Worm (Caenorhabditis elegans) whole organism, late embryonic: ENCODE measurements around the gene rga-4.

Experiments used
- ahr-1 ChIP-seq: sonication (generic microtip); optimal IDR thresholded peaks from 2 replicates; lab custom pipeline; 2016; ENCODE audit warnings: missing genetic modification characterization, missing compliant biosample characterization
- ceh-48 ChIP-seq: sonication (generic microtip); optimal IDR thresholded peaks from 2 replicates; lab custom pipeline; 2016; ENCODE audit warnings: missing genetic modification characterization, inconsistent platforms, missing compliant biosample characterization
- dmd-4 ChIP-seq: sonication (generic microtip); optimal IDR thresholded peaks from 2 replicates; lab custom pipeline; 2016; ENCODE audit warnings: borderline replicate concordance, missing genetic modification characterization, missing compliant biosample characterization
- elt-2 ChIP-seq: sonication (generic microtip); optimal IDR thresholded peaks from 2 replicates; lab custom pipeline; 2016; ENCODE audit warnings: missing genetic modification reagents, missing genetic modification characterization, missing compliant biosample characterization
- hlh-13 ChIP-seq: fragments of 200-800 bp; sonication (Bioruptor generic); optimal IDR thresholded peaks from 2 replicates; lab custom pipeline; 2018; ENCODE audit warnings: mild to moderate bottlenecking, missing genetic modification characterization, missing compliant biosample characterization
- hlh-30 ChIP-seq: sonication (generic microtip); optimal IDR thresholded peaks from 2 replicates; lab custom pipeline; 2017; ENCODE audit warnings: antibody characterized with exemption, missing genetic modification characterization, missing compliant biosample characterization; ENCODE audit not compliant: insufficient read depth
- lim-6 ChIP-seq: sonication (generic microtip); optimal IDR thresholded peaks from 2 replicates; lab custom pipeline; 2016; ENCODE audit warnings: missing genetic modification characterization, missing compliant biosample characterization
- nfya-1 ChIP-seq: sonication (generic microtip); optimal IDR thresholded peaks from 2 replicates; lab custom pipeline; 2017; ENCODE audit warnings: missing genetic modification characterization, mild to moderate bottlenecking, missing compliant biosample characterization, antibody characterized with exemption, moderate library complexity
- pha-4 ChIP-seq: fragments of 150-350 bp; optimal IDR thresholded peaks from 2 replicates; lab custom pipeline; 2018; ENCODE audit warnings: missing biosample characterization, missing genetic modification reagents, missing genetic modification characterization
- zip-5 ChIP-seq: sonication (generic microtip); optimal IDR thresholded peaks from 2 replicates; lab custom pipeline; 2016; ENCODE audit warnings: missing genetic modification characterization, missing compliant biosample characterization

DNA sequence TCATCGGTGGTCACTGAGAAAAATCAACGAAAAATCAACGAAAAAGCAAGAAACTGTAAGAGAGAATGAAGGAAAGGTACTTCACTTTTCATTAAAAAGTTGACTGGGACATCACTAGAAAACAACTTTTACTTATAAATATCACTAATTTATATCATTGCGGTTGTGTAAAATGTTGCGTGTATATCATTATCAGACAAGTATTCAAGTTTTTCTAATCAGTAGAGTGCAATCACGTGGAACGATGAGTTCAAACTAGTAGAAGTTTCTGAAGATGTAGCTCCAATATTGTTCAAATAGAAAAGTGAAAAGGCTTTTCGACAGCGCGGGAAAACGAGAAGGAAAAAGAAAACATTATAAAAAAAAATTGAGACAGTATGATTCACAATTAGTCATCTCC lies 5.2 kb upstream of the rga-4 start:
- TF ChIP-seq lim-6 (tag; lab: Kevin White, UChicago) (no peak), hlh-13 (GFP tag; lab: Kevin White, UChicago) (no peak), ceh-48 (no peak), zip-5 (tag; lab: Kevin White, UChicago) (no peak), nfya-1 (tag; lab: Kevin White, UChicago) (no peak), hlh-30 (tag; lab: Kevin White, UChicago) (no peak), ahr-1 (no peak), dmd-4 (tag; lab: Kevin White, UChicago) (no peak), elt-2 (tag; lab: Kevin White, UChicago) (peak; percentile 33), pha-4 (tag; lab: Kevin White, UChicago) (no peak)
